Worm (Caenorhabditis elegans) whole organism, midembryonic: Measurements from ENCODE around the gene ZK938.3.

Experiments used
- cog-1 ChIP-seq: sonication (generic microtip); optimal IDR thresholded peaks from 2 replicates; lab custom pipeline; 2016; ENCODE audit warnings: missing genetic modification characterization, missing compliant biosample characterization
- ref-1 ChIP-seq: fragments of 200-800 bp; sonication (Bioruptor generic); conservative IDR thresholded peaks from 2 replicates; pipeline ENCODE4 v1.3.6; 2022; ENCODE audit warnings: missing genetic modification reagents, missing genetic modification characterization, missing compliant biosample characterization
- tab-1 ChIP-seq: fragments of 200-800 bp; sonication (Bioruptor generic); IDR thresholded peaks from 2 replicates; pipeline ENCODE4 v1.3.6; 2022; ENCODE audit warnings: missing genetic modification characterization, missing compliant biosample characterization

- TF ChIP-seq cog-1 (tag; lab: Kevin White, UChicago): no peak
- no peak for TF ChIP-seq ref-1 (GFP tag; lab: Robert Waterston, UW)
- TF ChIP-seq tab-1 (GFP tag; lab: Robert Waterston, UW): no peak
Observed at ce11 chrII:9874508-9875229, 40.9 kb upstream of the ZK938.3 start, which contains the start of the genes chil-2 and ctsa-3.2.
